Worm (Caenorhabditis elegans) whole organism, L4/young adult: Measurements from ENCODE around the gene D1025.1.

Experiments
- W03F9.2 ChIP-seq: fragments of 150-350 bp; optimal IDR thresholded peaks from 2 replicates; lab custom pipeline; 2014; ENCODE audit warnings: missing biosample characterization, missing genetic modification characterization
- dao-5 ChIP-seq: sonication (generic microtip); optimal IDR thresholded peaks from 2 replicates; lab custom pipeline; 2016; ENCODE audit warnings: missing genotype, missing genetic modification characterization, moderate library complexity, missing compliant biosample characterization
- him-1 ChIP-seq: sonication (generic microtip); optimal IDR thresholded peaks from 2 replicates; lab custom pipeline; 2016; ENCODE audit warnings: missing genotype, missing genetic modification reagents, missing genetic modification characterization, missing compliant biosample characterization

- TF ChIP-seq him-1 (tag; lab: Kevin White, UChicago): no peak
- no peak for TF ChIP-seq W03F9.2 (tag; lab: Kevin White, UChicago)
- no peak for TF ChIP-seq dao-5 (tag; lab: Kevin White, UChicago)
Measured at ce11 chrX:14505578-14506353, 14.8 kb upstream of the D1025.1 start.
